Worm (Caenorhabditis elegans) whole organism, L2 larva: ENCODE results near the gene M18.3.

Experiments used
- F13H6.1 ChIP-seq: sonication (generic microtip); optimal IDR thresholded peaks from 2 replicates; lab custom pipeline; 2016; ENCODE audit warnings: missing genetic modification characterization, missing compliant biosample characterization
- Y55F3AM.14 ChIP-seq: fragments of 200-800 bp; sonication (Bioruptor generic); optimal IDR thresholded peaks from 2 replicates; lab custom pipeline; 2018; ENCODE audit warnings: mild to moderate bottlenecking, missing genetic modification characterization, missing compliant biosample characterization
- aly-2 ChIP-seq: fragments of 150-350 bp; optimal IDR thresholded peaks from 2 replicates; lab custom pipeline; 2014; ENCODE audit warnings: missing biosample characterization, missing genetic modification characterization
- blmp-1 ChIP-seq: sonication (generic microtip); optimal IDR thresholded peaks from 2 replicates; lab custom pipeline; 2017; ENCODE audit warnings: missing genetic modification characterization, mild to moderate bottlenecking, missing compliant biosample characterization, antibody characterized with exemption, moderate library complexity; ENCODE audit not compliant: insufficient read depth
- ceh-16 ChIP-seq: fragments of 150-350 bp; optimal IDR thresholded peaks from 2 replicates; lab custom pipeline; 2014; ENCODE audit warnings: missing biosample characterization, missing genetic modification characterization
- dmd-4 ChIP-seq: sonication (generic microtip); optimal IDR thresholded peaks from 2 replicates; lab custom pipeline; 2017; ENCODE audit warnings: missing biosample characterization, missing genetic modification characterization
- egl-27 ChIP-seq: sonication (generic microtip); optimal IDR thresholded peaks from 3 replicates; lab custom pipeline; 2017; ENCODE audit warnings: missing biosample characterization, missing genetic modification reagents, missing genetic modification characterization
- lin-11 ChIP-seq: fragments of 150-350 bp; sonication (generic microtip); optimal IDR thresholded peaks from 2 replicates; lab custom pipeline; 2014; ENCODE audit warnings: missing biosample characterization, missing genetic modification characterization, inconsistent platforms, mixed read lengths
- lsy-2 ChIP-seq, 2 experiments: fragments of 150-350 bp in 1 of 2; sonication (generic microtip) in 1 of 2; optimal IDR thresholded peaks; 2 replicates each; lab custom pipeline; 2014 to 2017; ENCODE audit warnings: missing biosample characterization in 2 of 2, missing genetic modification characterization in 2 of 2
- nhr-12 ChIP-seq: fragments of 150-350 bp; optimal IDR thresholded peaks from 2 replicates; lab custom pipeline; 2014; ENCODE audit warnings: missing biosample characterization, missing genetic modification characterization
- nhr-23 ChIP-seq: fragments of 150-350 bp; optimal IDR thresholded peaks from 2 replicates; lab custom pipeline; 2014; ENCODE audit warnings: missing biosample characterization, missing genetic modification reagents, missing genetic modification characterization
- nhr-6 ChIP-seq: fragments of 150-350 bp; optimal IDR thresholded peaks from 2 replicates; lab custom pipeline; 2014; ENCODE audit warnings: missing biosample characterization, missing genetic modification characterization
- skn-1 ChIP-seq: sonication (generic microtip); optimal IDR thresholded peaks from 2 replicates; lab custom pipeline; 2017; ENCODE audit warnings: missing biosample characterization, missing genetic modification characterization
- unc-62 ChIP-seq: fragments of 150-350 bp; optimal IDR thresholded peaks from 2 replicates; lab custom pipeline; 2014; ENCODE audit warnings: missing biosample characterization, missing genetic modification reagents, missing genetic modification characterization

- TF ChIP-seq nhr-6 (tag; lab: Kevin White, UChicago) (no peak), egl-27 (no peak), skn-1 (tag; lab: Kevin White, UChicago) (no peak), ceh-16 (tag; lab: Kevin White, UChicago) (no peak), lin-11 (tag; lab: Kevin White, UChicago) (no peak), nhr-23 (no peak), blmp-1 (tag; lab: Kevin White, UChicago) (no peak), unc-62 (no peak), F13H6.1 (peak; percentile 63), nhr-12 (no peak), Y55F3AM.14 (GFP tag; lab: Kevin White, UChicago) (no peak), dmd-4 (no peak), aly-2 (no peak), lsy-2 (tag; optimal IDR thresholded peaks at IDR 0.05; lab: Kevin White, UChicago) (peak in 1 of 2 experiments; percentile 23)
Observed at ce11 chrIV:12113056-12113455, 7.4 kb downstream of the M18.3 start.
